Worm (Caenorhabditis elegans) whole organism, midembryonic: Measurements from ENCODE around the gene ttr-13.

Source experiments
- T22C8.4 ChIP-seq: fragments of 200-800 bp; sonication (Bioruptor generic); IDR thresholded peaks from 2 replicates; pipeline ENCODE4 v1.3.6; 2022; ENCODE audit warnings: missing genetic modification characterization, missing compliant biosample characterization
- cog-1 ChIP-seq: sonication (generic microtip); optimal IDR thresholded peaks from 2 replicates; lab custom pipeline; 2016; ENCODE audit warnings: missing genetic modification characterization, missing compliant biosample characterization
- flt-1 ChIP-seq: fragments of 200-800 bp; sonication (Bioruptor generic); IDR thresholded peaks from 2 replicates; pipeline ENCODE4 v1.3.6; 2022; ENCODE audit warnings: missing genetic modification characterization, missing compliant biosample characterization
- klf-2 ChIP-seq: fragments of 200-800 bp; sonication (Bioruptor generic); conservative IDR thresholded peaks from 2 replicates; pipeline ENCODE4 v1.3.6; 2022; ENCODE audit warnings: missing genetic modification reagents, missing genetic modification characterization, missing compliant biosample characterization
- ref-1 ChIP-seq: fragments of 200-800 bp; sonication (Bioruptor generic); conservative IDR thresholded peaks from 2 replicates; pipeline ENCODE4 v1.3.6; 2022; ENCODE audit warnings: missing genetic modification reagents, missing genetic modification characterization, missing compliant biosample characterization
- tab-1 ChIP-seq: fragments of 200-800 bp; sonication (Bioruptor generic); IDR thresholded peaks from 2 replicates; pipeline ENCODE4 v1.3.6; 2022; ENCODE audit warnings: missing genetic modification characterization, missing compliant biosample characterization
- ztf-29 ChIP-seq: fragments of 200-800 bp; sonication (Bioruptor generic); IDR thresholded peaks from 2 replicates; pipeline ENCODE4 v1.3.6; 2022; ENCODE audit warnings: missing genetic modification reagents, missing genetic modification characterization, missing compliant biosample characterization

DNA sequence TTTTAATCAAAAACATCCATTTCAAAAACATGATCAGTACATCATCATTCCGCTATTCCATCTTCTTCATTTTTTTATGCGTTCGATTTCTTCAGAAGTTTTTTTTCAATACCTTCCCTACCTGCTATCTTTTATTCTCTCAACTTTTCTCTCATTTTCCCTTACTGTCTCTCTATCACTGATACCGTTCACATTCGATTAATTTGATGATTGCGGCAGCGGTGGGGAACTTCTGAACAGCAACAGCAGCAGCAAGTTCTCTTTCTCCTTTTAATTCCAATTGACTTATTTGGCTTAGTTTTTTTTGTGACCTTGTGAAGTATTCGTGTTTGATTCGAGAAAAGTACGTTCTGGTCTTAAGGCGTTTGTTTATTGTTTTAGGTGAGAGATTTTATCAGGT lies 12.1 kb upstream of the ttr-13 start:
- TF ChIP-seq ref-1 (GFP tag; lab: Robert Waterston, UW) (no peak), T22C8.4 (GFP tag; lab: Robert Waterston, UW) (no peak), klf-2 (GFP tag; lab: Robert Waterston, UW) (no peak), tab-1 (GFP tag; lab: Robert Waterston, UW) (no peak), cog-1 (no peak), ztf-29 (GFP tag; lab: Robert Waterston, UW) (no peak), flt-1 (no peak)
